Fruit fly (Drosophila melanogaster) S2 (cell line): ENCODE results near the gene CG43402.

Experiments
- CG8478 ChIP-seq: fragments of >200 bp; optimal IDR thresholded peaks from 2 replicates; lab custom pipeline; 2018
- CTCF ChIP-seq, 2 experiments: fragments of >200 bp; optimal IDR thresholded peaks; 2 replicates each; lab custom pipeline; 2018

DNA sequence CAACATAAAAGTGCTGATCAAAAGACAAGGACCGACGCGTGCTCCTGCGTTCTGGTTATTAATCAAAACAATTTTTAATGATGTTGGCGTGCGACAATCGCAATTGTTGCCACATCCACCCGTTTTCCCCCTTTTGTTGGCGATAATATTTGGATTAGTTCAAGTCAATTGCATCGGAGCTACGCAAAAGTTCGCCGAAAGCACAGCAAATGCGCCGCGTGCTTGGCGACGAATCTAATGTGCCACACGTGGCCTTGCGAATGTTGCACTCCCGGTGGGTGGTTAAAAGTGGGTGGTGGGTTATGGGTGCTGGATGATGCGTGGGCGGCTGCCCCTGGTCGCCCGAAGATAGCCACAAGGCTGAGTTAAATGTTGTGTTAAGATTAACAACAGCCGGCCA is 5.2 kb downstream of the CG43402 start:
- TF ChIP-seq CG8478 (no peak), CTCF (optimal IDR thresholded peaks at IDR 0.05; lab: Kevin White, UChicago) (no peak)
